Fruit fly (Drosophila melanogaster): ENCODE measurements around the gene nur.
A peak's percentile ranks its signal among the peaks of the same experiment; 100 is the strongest.

The nur gene

DNA sequence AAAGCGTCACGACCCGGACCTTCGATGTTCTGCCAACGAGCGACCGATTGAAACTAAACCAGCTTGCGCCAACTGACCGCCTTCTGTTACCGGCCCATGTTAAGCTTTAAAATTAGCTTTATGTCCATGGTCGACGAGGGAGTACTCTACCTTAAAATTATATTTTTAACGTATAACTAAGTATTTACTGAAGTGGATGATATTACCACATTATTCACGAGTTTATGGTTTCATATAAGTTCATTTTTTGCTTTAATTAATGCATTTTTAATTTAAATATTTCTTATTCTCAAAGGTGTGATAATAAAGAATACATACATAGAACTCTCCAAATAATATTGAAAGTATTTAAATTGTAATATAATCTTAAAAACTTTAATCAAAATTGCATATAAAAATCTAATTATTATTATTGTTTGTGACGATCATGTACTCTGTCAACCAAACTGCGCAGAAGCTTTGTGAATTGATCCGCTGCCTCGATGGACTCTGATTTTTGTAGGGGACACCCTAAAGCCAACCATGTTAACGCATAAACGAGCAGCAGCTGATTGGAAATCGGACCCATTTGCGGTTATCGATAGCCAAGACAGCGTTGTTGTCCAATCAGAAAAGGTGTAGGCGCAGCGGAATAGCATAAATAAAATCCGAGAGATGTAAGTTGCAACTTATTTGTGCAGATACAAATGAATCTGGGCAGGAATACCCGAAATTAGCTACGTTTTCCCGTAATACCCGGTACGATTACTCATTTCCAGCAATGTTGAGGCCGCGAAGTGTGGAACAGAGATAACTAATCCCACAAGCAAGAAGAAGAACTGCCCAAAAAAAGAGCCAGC lies 44.4 kb downstream of the nur start, which contains the start of the genes CG9008 and p38b (continued):
- TF ChIP-seq CG3726 (GFP tag; IDR thresholded peaks at IDR 0.05) (no peak), lmd (GFP tag; IDR thresholded peaks at IDR 0.05) (peak; percentile 72), CG8281 (tag; optimal IDR thresholded peaks at IDR 0.05) (peak; percentile 54), CG14050 (GFP tag; IDR thresholded peaks at IDR 0.05) (no peak; the same call in 2 of the 3 replicates), CG17802 (tag; optimal IDR thresholded peaks at IDR 0.05) (no peak), CG8388 (GFP tag; optimal IDR thresholded peaks at IDR 0.05) (peak; percentile 84), CG33213 (GFP tag; optimal IDR thresholded peaks at IDR 0.05) (no peak), ind (GFP tag; optimal IDR thresholded peaks at IDR 0.05) (peak; percentile 65), CG16779 (GFP tag; IDR thresholded peaks at IDR 0.05) (no peak), Mrtf (GFP tag; IDR thresholded peaks at IDR 0.05) (peak; percentile 53; the same call in 1 of the 3 replicates), CG30431 (GFP tag; optimal IDR thresholded peaks at IDR 0.05) (peak; percentile 46), CG30020 (tag; optimal IDR thresholded peaks at IDR 0.05) (peak; percentile 65), HmgD (GFP tag; optimal IDR thresholded peaks at IDR 0.05) (no peak), Hr78 (GFP tag; optimal IDR thresholded peaks at IDR 0.05) (peak in 1 of 2 experiments; percentile 46), Hey (tag; optimal IDR thresholded peaks at IDR 0.05) (peak; percentile 5), CoRest (tag; optimal IDR thresholded peaks at IDR 0.05) (peak; percentile 95), CG5245 (GFP tag; optimal IDR thresholded peaks at IDR 0.05) (peak; percentile 66), sqz (GFP tag; optimal IDR thresholded peaks at IDR 0.05) (peak; percentile 66), nmo (GFP tag; optimal IDR thresholded peaks at IDR 0.05) (peak; percentile 94), hb (GFP tag; IDR thresholded peaks at IDR 0.05; ENCODE audit: partially characterized antibody) (no peak), Optix (GFP tag; IDR thresholded peaks at IDR 0.05) (no peak), CG1529 (GFP tag; optimal IDR thresholded peaks at IDR 0.05) (peak; percentile 61), ap (GFP tag; IDR thresholded peaks at IDR 0.05) (no peak; the same call in 1 of the 2 replicates), bbx (GFP tag; IDR thresholded peaks at IDR 0.05; ENCODE audit: partially characterized antibody) (peak; percentile 42), CG31441 (GFP tag; IDR thresholded peaks at IDR 0.05) (peak; percentile 92), CG7372 (GFP tag; IDR thresholded peaks at IDR 0.05) (no peak; the same call in 1 of the 2 replicates), Mes4 (GFP tag; optimal IDR thresholded peaks at IDR 0.05) (no peak), CG5180 (GFP tag; optimal IDR thresholded peaks at IDR 0.05) (peak; percentile 62), amos (GFP tag; IDR thresholded peaks at IDR 0.05; ENCODE audit: partially characterized antibody) (peak; percentile 52; the same call in 1 of the 2 replicates), CG10959 (GFP tag; IDR thresholded peaks at IDR 0.05) (no peak), sima (GFP tag; optimal IDR thresholded peaks at IDR 0.05) (no peak), bab2 (GFP tag; optimal IDR thresholded peaks at IDR 0.05) (peak; percentile 46), jing (GFP tag; optimal IDR thresholded peaks at IDR 0.05) (no peak), NfI (GFP tag; optimal IDR thresholded peaks at IDR 0.05) (peak; percentile 71), CG13775 (GFP tag; optimal IDR thresholded peaks at IDR 0.05) (peak; percentile 78), CG3065 (GFP tag; optimal IDR thresholded peaks at IDR 0.05) (peak; percentile 27), bowl (GFP tag; IDR thresholded peaks at IDR 0.05) (no peak), CG10431 (GFP tag; optimal IDR thresholded peaks at IDR 0.05) (peak; percentile 75), ham (GFP tag; IDR thresholded peaks at IDR 0.05) (0 out of 2 replicates have a peak, but pooled peaks have one; percentile 8), zen (tag; optimal IDR thresholded peaks at IDR 0.05) (peak; percentile 44), Ptx1 (GFP tag; IDR thresholded peaks at IDR 0.05) (peak; percentile 75), Awh (GFP tag; IDR thresholded peaks at IDR 0.05) (0 out of 2 replicates have a peak, but pooled peaks have one; percentile 38), pb (GFP tag; optimal IDR thresholded peaks at IDR 0.05) (no peak), pita (GFP tag; optimal IDR thresholded peaks at IDR 0.05) (no peak), CG14014 (GFP tag; IDR thresholded peaks at IDR 0.05) (peak; percentile 30; the same call in 1 of the 2 replicates), ranshi (GFP tag; IDR thresholded peaks at IDR 0.05) (no peak; the same call in 1 of the 2 replicates), Vsx1 (GFP tag; optimal IDR thresholded peaks at IDR 0.05) (peak; percentile 90), Chrac-16 (GFP tag; optimal IDR thresholded peaks at IDR 0.05) (peak; percentile 47)
